Worm (Caenorhabditis elegans) whole organism, mixed stage, embryonic: ENCODE data around the gene F29B9.8.

ENCODE experiments used
- M03D4.4 ChIP-seq: sonication (generic microtip); optimal IDR thresholded peaks from 2 replicates; lab custom pipeline; 2017; ENCODE audit warnings: mild to moderate bottlenecking, missing genetic modification characterization, missing compliant biosample characterization
- bed-3 ChIP-seq: fragments of 200-800 bp; sonication (Bioruptor generic); optimal IDR thresholded peaks from 3 replicates; lab custom pipeline; 2018; ENCODE audit warnings: mild to moderate bottlenecking, missing genetic modification characterization, moderate library complexity, missing compliant biosample characterization
- blmp-1 ChIP-seq: fragments of 150-350 bp; optimal IDR thresholded peaks from 2 replicates; lab custom pipeline; 2014; ENCODE audit warnings: missing biosample characterization, missing genetic modification characterization
- ceh-39 ChIP-seq: fragments of 150-350 bp; optimal IDR thresholded peaks from 2 replicates; lab custom pipeline; 2014; ENCODE audit warnings: missing biosample characterization, missing genetic modification characterization
- ceh-43 ChIP-seq: fragments of 200-800 bp; sonication (Bioruptor generic); optimal IDR thresholded peaks from 2 replicates; lab custom pipeline; 2018; ENCODE audit warnings: mild to moderate bottlenecking, missing genetic modification characterization, moderate library complexity, missing compliant biosample characterization
- cnd-1 ChIP-seq: fragments of 200-800 bp; sonication (Bioruptor generic); optimal IDR thresholded peaks from 2 replicates; lab custom pipeline; 2018; ENCODE audit warnings: mild to moderate bottlenecking, missing genetic modification characterization, missing compliant biosample characterization
- flh-1 ChIP-seq: fragments of 200-800 bp; sonication (Bioruptor generic); optimal IDR thresholded peaks from 2 replicates; lab custom pipeline; 2018; ENCODE audit warnings: mild to moderate bottlenecking, missing genetic modification characterization, moderate library complexity, missing compliant biosample characterization
- ham-2 ChIP-seq: fragments of 200-800 bp; sonication (Bioruptor generic); optimal IDR thresholded peaks from 2 replicates; lab custom pipeline; 2018; ENCODE audit warnings: mild to moderate bottlenecking, missing genetic modification characterization, missing compliant biosample characterization
- hlh-1 ChIP-seq: fragments of 150-350 bp; optimal IDR thresholded peaks from 2 replicates; lab custom pipeline; 2014; ENCODE audit warnings: missing biosample characterization, missing genetic modification reagents, missing genetic modification characterization
- lin-13 ChIP-seq: fragments of 150-350 bp; optimal IDR thresholded peaks from 2 replicates; lab custom pipeline; 2014; ENCODE audit warnings: missing biosample characterization, missing genetic modification characterization
- lin-32 ChIP-seq: fragments of 200-800 bp; sonication (Bioruptor generic); optimal IDR thresholded peaks from 2 replicates; lab custom pipeline; 2018; ENCODE audit warnings: mild to moderate bottlenecking, missing genetic modification characterization, missing compliant biosample characterization
- lsy-2 ChIP-seq: fragments of 150-350 bp; optimal IDR thresholded peaks from 2 replicates; lab custom pipeline; 2014; ENCODE audit warnings: missing biosample characterization, missing genetic modification characterization
- mab-5 ChIP-seq: fragments of 150-350 bp; optimal IDR thresholded peaks from 2 replicates; lab custom pipeline; 2014; ENCODE audit warnings: missing biosample characterization, missing genetic modification characterization
- mep-1 ChIP-seq: fragments of 150-350 bp; optimal IDR thresholded peaks from 2 replicates; lab custom pipeline; 2017; ENCODE audit warnings: missing biosample characterization, missing genetic modification reagents, missing genetic modification characterization, inconsistent platforms
- mls-2 ChIP-seq: sonication (generic microtip); optimal IDR thresholded peaks from 2 replicates; lab custom pipeline; 2016; ENCODE audit warnings: mild to moderate bottlenecking, missing genetic modification characterization, moderate library complexity, missing compliant biosample characterization
- nhr-237 ChIP-seq: fragments of 150-350 bp; optimal IDR thresholded peaks from 2 replicates; lab custom pipeline; 2014; ENCODE audit warnings: missing biosample characterization, missing genetic modification characterization
- nhr-28 ChIP-seq: fragments of 150-350 bp; optimal IDR thresholded peaks from 2 replicates; lab custom pipeline; 2014; ENCODE audit warnings: missing biosample characterization, missing genetic modification characterization
- nhr-76 ChIP-seq: sonication (generic microtip); optimal IDR thresholded peaks from 2 replicates; lab custom pipeline; 2017; ENCODE audit warnings: missing biosample characterization, missing genetic modification characterization
- pha-4 ChIP-seq: fragments of 150-350 bp; optimal IDR thresholded peaks from 2 replicates; lab custom pipeline; 2018; ENCODE audit warnings: missing biosample characterization, missing genetic modification reagents, missing genetic modification characterization
- sem-2 ChIP-seq: fragments of 200-800 bp; sonication (Bioruptor generic); optimal IDR thresholded peaks from 2 replicates; lab custom pipeline; 2018; ENCODE audit warnings: mild to moderate bottlenecking, missing genetic modification characterization, missing compliant biosample characterization
- snpc-4 ChIP-seq: fragments of 150-350 bp; optimal IDR thresholded peaks from 2 replicates; lab custom pipeline; 2014; ENCODE audit warnings: missing biosample characterization, missing genetic modification characterization
- sptf-1 ChIP-seq: sonication (generic microtip); optimal IDR thresholded peaks from 2 replicates; lab custom pipeline; 2017; ENCODE audit warnings: mild to moderate bottlenecking, missing genetic modification characterization, moderate library complexity, missing compliant biosample characterization
- tbx-8 ChIP-seq: fragments of 200-800 bp; sonication (Bioruptor generic); optimal IDR thresholded peaks from 2 replicates; lab custom pipeline; 2018; ENCODE audit warnings: mild to moderate bottlenecking, missing genetic modification characterization, moderate library complexity, missing compliant biosample characterization
- unc-120 ChIP-seq: sonication (generic microtip); optimal IDR thresholded peaks from 2 replicates; lab custom pipeline; 2017; ENCODE audit warnings: missing genetic modification characterization, missing compliant biosample characterization; ENCODE audit not compliant: poor library complexity, severe bottlenecking
- unc-39 ChIP-seq: fragments of 150-350 bp; optimal IDR thresholded peaks from 2 replicates; lab custom pipeline; 2014; ENCODE audit warnings: missing biosample characterization, missing genetic modification characterization
- unc-62 ChIP-seq: fragments of 150-350 bp; optimal IDR thresholded peaks from 2 replicates; lab custom pipeline; 2014; ENCODE audit warnings: missing biosample characterization, missing genetic modification reagents, missing genetic modification characterization
- zip-8 ChIP-seq: fragments of 150-350 bp; optimal IDR thresholded peaks from 2 replicates; lab custom pipeline; 2014; ENCODE audit warnings: missing biosample characterization, missing genetic modification characterization

Gene F29B9.8

ce11 chrIV:4623852-4624251 is 23.6 kb upstream of the F29B9.8 start:
- no peak for TF ChIP-seq sem-2 (GFP tag; lab: Kevin White, UChicago)
- no peak for TF ChIP-seq snpc-4 (tag; lab: Kevin White, UChicago)
- TF ChIP-seq zip-8 = no peak
- TF ChIP-seq ceh-43 = no peak
- no peak for TF ChIP-seq pha-4 (tag; lab: Kevin White, UChicago)
- TF ChIP-seq bed-3 (GFP tag; lab: Kevin White, UChicago) = no peak

ce11 chrIV:4633393-4633792 is 14.1 kb upstream of the F29B9.8 start, which contains the start of gene R105.1:
TSS of gene R105.1 (plus strand) at chrIV:4633693.
- TF ChIP-seq sem-2 (GFP tag; lab: Kevin White, UChicago) (no peak), nhr-237 (tag; lab: Kevin White, UChicago) (no peak), hlh-1 (no peak), lsy-2 (tag; lab: Kevin White, UChicago) (no peak), mls-2 (tag; lab: Kevin White, UChicago) (no peak), mab-5 (tag; lab: Kevin White, UChicago) (no peak), M03D4.4 (tag; lab: Kevin White, UChicago) (no peak), snpc-4 (tag; lab: Kevin White, UChicago) (no peak), tbx-8 (GFP tag; lab: Kevin White, UChicago) (no peak), ham-2 (GFP tag; lab: Kevin White, UChicago) (no peak), flh-1 (GFP tag; lab: Kevin White, UChicago) (no peak), pha-4 (tag; lab: Kevin White, UChicago) (no peak), zip-8 (no peak), nhr-76 (tag; lab: Kevin White, UChicago) (no peak), ceh-43 (no peak)

DNA sequence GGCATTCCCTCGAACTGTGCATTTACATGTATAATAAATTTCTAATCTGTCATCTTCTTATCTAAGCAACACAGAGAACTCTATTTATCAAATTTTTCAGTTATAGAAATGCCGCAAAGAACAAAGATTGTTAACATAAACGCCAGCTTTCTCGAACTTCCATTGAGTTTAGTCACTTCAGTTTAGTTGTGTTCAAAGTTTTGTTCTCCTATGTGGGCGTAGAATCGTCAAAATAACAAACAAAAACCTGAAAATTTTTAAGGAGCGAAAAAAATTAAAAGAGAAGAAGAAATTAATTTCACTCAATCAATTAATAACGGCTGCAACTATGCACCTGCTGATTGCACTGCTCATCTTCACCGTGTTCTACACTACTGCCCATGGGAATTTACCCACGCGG is 11.5 kb upstream of the F29B9.8 start, which contains the start of gene R105.5:
TSS of gene R105.5 (plus strand) at position 301 of the 400 bp plus-strand sequence.
- TF ChIP-seq hlh-1 (no peak), ham-2 (GFP tag; lab: Kevin White, UChicago) (no peak)
- TF ChIP-seq, all 35 proteins: peak for 0

DNA sequence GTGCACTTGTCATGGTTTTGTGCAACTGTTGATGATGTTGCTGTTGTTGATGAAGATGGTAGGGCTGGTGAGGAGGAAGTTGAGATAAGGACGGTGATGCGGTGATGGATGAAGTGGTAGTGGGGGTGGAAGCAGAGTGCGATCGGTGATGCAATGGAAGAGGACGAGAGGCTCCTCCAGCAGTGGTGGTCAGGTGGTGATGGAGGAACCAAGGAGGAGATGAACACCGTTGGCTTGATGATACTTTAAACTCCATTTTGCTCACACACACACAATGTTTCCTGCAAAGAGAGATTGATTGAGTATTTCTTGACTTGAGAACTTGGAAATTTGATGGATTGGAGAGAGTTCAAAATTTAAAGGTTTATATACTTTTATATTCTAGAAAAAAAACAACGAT is 9.6 kb upstream of the F29B9.8 start, which contains the start of gene F19C7.8:
TSS of gene F19C7.8 (minus strand) at position 256 of the 400 bp plus-strand sequence.
- TF ChIP-seq mep-1 (tag; lab: Kevin White, UChicago) (no peak), tbx-8 (GFP tag; lab: Kevin White, UChicago) (no peak), sptf-1 (tag; lab: Kevin White, UChicago) (no peak), cnd-1 (no peak), ceh-39 (no peak), ham-2 (GFP tag; lab: Kevin White, UChicago) (no peak), unc-62 (GFP tag; lab: Kevin White, UChicago) (no peak), unc-39 (tag; lab: Kevin White, UChicago) (no peak), pha-4 (tag; lab: Kevin White, UChicago) (no peak), unc-120 (tag; lab: Kevin White, UChicago) (peak; percentile 22), hlh-1 (peak; percentile 73), lin-13 (tag; lab: Kevin White, UChicago) (no peak), nhr-28 (tag; lab: Kevin White, UChicago) (no peak), snpc-4 (tag; lab: Kevin White, UChicago) (no peak)

- no peak for TF ChIP-seq sptf-1 (tag; lab: Kevin White, UChicago)
- peak; percentile 74 for TF ChIP-seq unc-120 (tag; lab: Kevin White, UChicago)
- TF ChIP-seq hlh-1 = peak; percentile 62
- peak; percentile 18 for TF ChIP-seq unc-62 (GFP tag; lab: Kevin White, UChicago)
These were observed 8.1 kb upstream of the F29B9.8 start for ce11 chrIV:4639352-4639751.

- TF ChIP-seq mep-1 (tag; lab: Kevin White, UChicago) = no peak
- no peak for TF ChIP-seq snpc-4 (tag; lab: Kevin White, UChicago)
- TF ChIP-seq ceh-39 = no peak
- no peak for TF ChIP-seq lin-32 (GFP tag; lab: Kevin White, UChicago)
- no peak for TF ChIP-seq lin-13 (tag; lab: Kevin White, UChicago)
- no peak for TF ChIP-seq ham-2 (GFP tag; lab: Kevin White, UChicago)
- TF ChIP-seq flh-1 (GFP tag; lab: Kevin White, UChicago) = no peak
- no peak for TF ChIP-seq sem-2 (GFP tag; lab: Kevin White, UChicago)
- no peak for TF ChIP-seq blmp-1
- no peak for TF ChIP-seq mls-2 (tag; lab: Kevin White, UChicago)
These were observed 6.5 kb upstream of the F29B9.8 start for ce11 chrIV:4640941-4641340.
